Fruit fly (Drosophila melanogaster) whole organism, adult: Measurements from ENCODE around the gene sds22.
A peak's percentile ranks its signal among the peaks of the same experiment; 100 is the strongest.

Source experiments
- CG11617 ChIP-seq: fragments of 200-800 bp; sonication (Bioruptor generic); optimal IDR thresholded peaks from 2 replicates; lab custom pipeline; 2017; ENCODE audit warnings: mild to moderate bottlenecking, missing biosample characterization, missing genetic modification reagents, missing genetic modification characterization
- CG12768 ChIP-seq: fragments of 200-800 bp; sonication (Bioruptor generic); optimal IDR thresholded peaks from 2 replicates; lab custom pipeline; 2017; ENCODE audit warnings: missing biosample characterization, missing genetic modification characterization, mild to moderate bottlenecking, moderate library complexity, missing genetic modification reagents
- CG14711 ChIP-seq: fragments of 200-800 bp; sonication (Bioruptor generic); optimal IDR thresholded peaks from 2 replicates; lab custom pipeline; 2018; ENCODE audit warnings: missing biosample characterization, mild to moderate bottlenecking, missing genetic modification characterization, moderate library complexity
- CG1620 ChIP-seq: fragments of 200-800 bp; sonication (Bioruptor generic); optimal IDR thresholded peaks from 2 replicates; lab custom pipeline; 2016; ENCODE audit warnings: missing biosample characterization, missing genetic modification characterization
- CG33017 ChIP-seq: fragments of 200-800 bp; sonication (Bioruptor generic); optimal IDR thresholded peaks from 2 replicates; lab custom pipeline; 2018; ENCODE audit warnings: missing biosample characterization, mild to moderate bottlenecking, missing genetic modification characterization, moderate library complexity
- CG5204 ChIP-seq: fragments of 200-800 bp; sonication (Bioruptor generic); optimal IDR thresholded peaks from 2 replicates; lab custom pipeline; 2016; ENCODE audit warnings: missing biosample characterization, missing genetic modification characterization
- CG7045 ChIP-seq: fragments of 200-800 bp; sonication (Bioruptor generic); optimal IDR thresholded peaks from 2 replicates; lab custom pipeline; 2017; ENCODE audit warnings: missing biosample characterization, mild to moderate bottlenecking, missing genetic modification characterization
- CG7101 ChIP-seq: fragments of 200-800 bp; sonication (Bioruptor generic); optimal IDR thresholded peaks from 2 replicates; lab custom pipeline; 2018; ENCODE audit warnings: missing biosample characterization, mild to moderate bottlenecking, missing genetic modification characterization, moderate library complexity
- Clk ChIP-seq: fragments of 200-800 bp; sonication (Bioruptor generic); optimal IDR thresholded peaks from 2 replicates; lab custom pipeline; 2017; ENCODE audit warnings: missing biosample characterization, missing genetic modification characterization
- Crg-1 ChIP-seq: fragments of 200-800 bp; sonication (Bioruptor generic); optimal IDR thresholded peaks from 2 replicates; lab custom pipeline; 2016; ENCODE audit warnings: missing biosample characterization, missing genetic modification characterization
- Hr96 ChIP-seq: fragments of 200-800 bp; sonication (Bioruptor generic); optimal IDR thresholded peaks from 2 replicates; lab custom pipeline; 2016; ENCODE audit warnings: missing biosample characterization, missing genetic modification characterization
- Mnt ChIP-seq: fragments of 200-800 bp; sonication (Bioruptor generic); optimal IDR thresholded peaks from 2 replicates; lab custom pipeline; 2016; ENCODE audit warnings: missing biosample characterization, mild to moderate bottlenecking, missing genetic modification characterization
- bab1 ChIP-seq: fragments of 200-800 bp; sonication (Bioruptor generic); optimal IDR thresholded peaks from 3 replicates; lab custom pipeline; 2019; ENCODE audit warnings: missing biosample characterization, mild to moderate bottlenecking, missing genetic modification characterization, moderate library complexity
- cic ChIP-seq: fragments of 200-800 bp; sonication (Bioruptor generic); optimal IDR thresholded peaks from 2 replicates; lab custom pipeline; 2017; ENCODE audit warnings: missing biosample characterization, mild to moderate bottlenecking, missing genetic modification characterization, moderate library complexity
- cnc ChIP-seq, 2 experiments: fragments of >200 bp; optimal IDR thresholded peaks; 2 replicates each; lab custom pipeline; 2017
- kay ChIP-seq: fragments of 200-800 bp; sonication (Bioruptor generic); peaks from one replicate; lab custom pipeline; 2016; ENCODE audit warnings: missing biosample characterization, missing genetic modification characterization, borderline replicate concordance
- ovo ChIP-seq: fragments of 200-800 bp; sonication (Bioruptor generic); optimal IDR thresholded peaks from 2 replicates; lab custom pipeline; 2016; ENCODE audit warnings: missing biosample characterization, missing genetic modification characterization
- pad ChIP-seq: fragments of 200-800 bp; sonication (Bioruptor generic); optimal IDR thresholded peaks from 3 replicates; lab custom pipeline; 2017; ENCODE audit warnings: missing biosample characterization, missing genetic modification characterization, mild to moderate bottlenecking, moderate library complexity, missing genetic modification reagents
- tj ChIP-seq: fragments of 200-800 bp; sonication (Bioruptor generic); optimal IDR thresholded peaks from 3 replicates; lab custom pipeline; 2017; ENCODE audit warnings: missing biosample characterization, mild to moderate bottlenecking, missing genetic modification characterization, moderate library complexity
- toe ChIP-seq: fragments of 200-800 bp; sonication (Bioruptor generic); optimal IDR thresholded peaks from 2 replicates; lab custom pipeline; 2016; ENCODE audit warnings: missing biosample characterization, missing genetic modification characterization

The sds22 gene

DNA sequence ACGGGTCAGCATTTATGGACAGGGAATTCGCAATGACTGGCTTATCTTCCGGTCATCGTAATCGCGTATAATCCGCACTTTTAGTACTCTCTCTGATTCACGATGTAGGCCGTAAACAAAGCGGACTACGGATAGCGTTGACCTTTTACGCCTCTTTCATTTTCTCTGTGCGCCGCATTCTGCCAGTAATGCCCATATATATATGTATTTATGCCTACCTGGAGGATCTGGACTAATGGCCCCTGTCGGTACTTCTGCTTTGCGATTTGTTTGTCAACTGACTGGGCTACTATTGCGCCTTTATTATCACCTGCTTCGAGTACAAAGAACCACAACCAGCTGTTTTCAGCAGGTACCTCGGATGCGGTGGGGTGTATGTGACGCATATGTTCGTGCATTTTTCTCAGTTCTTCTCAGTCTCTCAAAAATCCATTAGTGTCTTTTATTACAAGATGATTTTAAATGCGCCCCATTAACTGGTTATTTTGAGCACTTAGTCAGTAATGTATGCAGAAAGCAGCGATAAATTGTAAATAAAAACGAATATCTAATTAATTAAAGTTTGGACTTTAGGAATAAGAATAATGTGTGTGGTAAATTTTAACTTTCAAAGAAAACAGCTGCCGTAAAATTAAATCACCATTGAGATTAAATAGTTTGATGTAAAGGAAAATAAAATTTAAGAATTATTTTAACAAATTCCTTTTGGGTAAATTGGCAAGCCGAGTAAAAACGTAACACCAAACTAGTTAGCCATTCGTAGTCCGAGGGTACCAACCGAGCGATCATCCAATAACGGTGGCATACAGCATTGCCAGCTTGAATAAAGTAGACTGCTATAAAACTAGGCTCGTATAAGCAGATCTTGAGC lies 3.2 kb downstream of the sds22 start, which contains the start of gene CREG:
Gene CREG, minus strand, starts transcription at position 323 of the 871 bp plus-strand sequence.
- peak; percentile 20 for TF ChIP-seq CG14711
- TF ChIP-seq CG1620 (GFP tag; lab: Kevin White, UChicago) = no peak
- TF ChIP-seq tj (GFP tag; lab: Kevin White, UChicago) = peak; percentile 24
- no peak for TF ChIP-seq Clk (GFP tag; lab: Kevin White, UChicago)
- peak; percentile 58 for TF ChIP-seq Hr96
- peak; percentile 25 for TF ChIP-seq Mnt (GFP tag; lab: Kevin White, UChicago)
- TF ChIP-seq cnc (optimal IDR thresholded peaks at IDR 0.05; lab: Kevin White, UChicago) = peak; percentile 12 to 21
- TF ChIP-seq ovo (GFP tag; lab: Kevin White, UChicago) = no peak
- TF ChIP-seq bab1 = no peak
- peak; percentile 26 for TF ChIP-seq pad (GFP tag; lab: Kevin White, UChicago)
- peak; percentile 22 for TF ChIP-seq cic
- TF ChIP-seq CG5204 (GFP tag; lab: Kevin White, UChicago) = peak; percentile 50
- peak; percentile 59 for TF ChIP-seq CG12768
- TF ChIP-seq CG11617 = peak; percentile 71
- peak; percentile 24 for TF ChIP-seq CG7045 (GFP tag; lab: Kevin White, UChicago)
- TF ChIP-seq toe (GFP tag; lab: Kevin White, UChicago) = no peak
- TF ChIP-seq CG33017 (tag; lab: Kevin White, UChicago) = no peak
- TF ChIP-seq Crg-1 (GFP tag; lab: Kevin White, UChicago) = peak; percentile 2
- TF ChIP-seq kay = peak; percentile 83
- TF ChIP-seq CG7101 (tag; lab: Kevin White, UChicago) = peak; percentile 1

DNA sequence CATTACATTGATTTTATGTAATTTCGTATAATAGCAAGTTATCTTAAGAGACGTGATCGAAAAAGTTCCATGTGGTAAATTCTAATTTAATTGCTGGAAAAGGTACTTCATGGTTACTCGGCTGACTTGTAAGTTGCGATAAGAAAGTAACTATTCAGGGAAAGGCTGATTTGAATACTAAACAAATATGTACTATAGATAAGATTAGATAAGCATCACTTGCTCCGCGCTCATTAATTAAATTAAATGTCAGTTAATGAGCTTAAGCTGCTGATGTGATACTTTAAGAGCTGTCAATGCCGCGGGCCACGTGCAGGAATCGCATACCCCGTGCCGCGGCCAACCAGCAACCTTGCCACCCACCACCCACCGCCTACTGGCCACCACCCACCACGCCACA lies 8.7 kb downstream of the sds22 start:
- TF ChIP-seq tj (GFP tag; lab: Kevin White, UChicago) = no peak
- peak; percentile 21 for TF ChIP-seq cic
- peak; percentile 16 for TF ChIP-seq CG7101 (tag; lab: Kevin White, UChicago)
- TF ChIP-seq CG33017 (tag; lab: Kevin White, UChicago) = peak; percentile 44
- peak; percentile 25 for TF ChIP-seq kay

DNA sequence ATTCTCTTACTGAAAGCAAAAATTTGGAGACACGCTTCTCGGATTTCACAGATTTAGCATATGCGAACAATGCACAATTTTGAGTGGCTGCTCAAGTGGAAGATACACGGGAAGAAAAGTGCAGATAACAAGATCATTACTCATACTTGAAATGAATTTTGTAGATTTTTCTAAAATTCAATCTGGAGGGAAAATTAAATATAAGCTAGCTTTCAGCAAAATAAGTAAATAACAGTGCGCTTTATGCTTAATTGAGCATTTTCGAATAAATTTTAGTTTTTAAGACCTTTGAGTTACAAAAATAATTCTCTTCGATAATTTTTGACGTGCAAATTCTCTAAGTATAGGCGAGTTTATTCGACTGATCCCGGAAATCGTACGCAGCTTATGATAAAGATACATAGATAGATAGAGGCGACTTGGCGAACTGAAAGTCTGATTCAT lies 9.3 kb downstream of the sds22 start:
- peak; percentile 52 for TF ChIP-seq CG14711
- TF ChIP-seq cnc (optimal IDR thresholded peaks at IDR 0.05; lab: Kevin White, UChicago) = no peak
- no peak for TF ChIP-seq kay
- peak; percentile 35 for TF ChIP-seq CG7101 (tag; lab: Kevin White, UChicago)
- peak; percentile 4 for TF ChIP-seq toe (GFP tag; lab: Kevin White, UChicago)
- TF ChIP-seq bab1 = peak; percentile 52
- peak; percentile 61 for TF ChIP-seq CG7045 (GFP tag; lab: Kevin White, UChicago)
- TF ChIP-seq tj (GFP tag; lab: Kevin White, UChicago) = peak; percentile 90
- peak; percentile 31 for TF ChIP-seq CG12768
- peak; percentile 30 for TF ChIP-seq pad (GFP tag; lab: Kevin White, UChicago)

DNA sequence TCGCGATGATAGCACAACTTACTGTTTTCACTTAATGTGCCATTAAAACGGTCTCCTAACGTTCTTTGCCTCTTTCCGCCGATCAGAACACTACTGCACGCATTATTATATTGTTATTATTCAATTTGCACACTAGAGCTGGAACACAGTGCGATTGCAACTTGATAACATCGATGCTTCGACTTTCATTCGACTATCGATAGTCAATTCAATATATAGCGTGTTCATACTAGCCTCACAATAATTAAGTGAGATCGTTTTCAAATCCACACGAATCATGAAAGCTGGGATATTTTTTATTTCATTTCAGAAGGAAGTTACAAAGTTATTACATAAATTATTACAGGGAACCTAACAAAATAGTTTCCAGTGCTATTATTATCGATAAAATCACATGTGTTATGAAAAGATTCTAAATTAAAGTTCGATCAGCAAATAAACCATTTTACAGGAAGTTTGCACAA lies 9.9 kb downstream of the sds22 start:
- TF ChIP-seq CG5204 (GFP tag; lab: Kevin White, UChicago) = peak; percentile 78
- TF ChIP-seq ovo (GFP tag; lab: Kevin White, UChicago) = peak; percentile 20
- no peak for TF ChIP-seq pad (GFP tag; lab: Kevin White, UChicago)
- no peak for TF ChIP-seq cnc (optimal IDR thresholded peaks at IDR 0.05; lab: Kevin White, UChicago)
- peak; percentile 89 for TF ChIP-seq kay
- no peak for TF ChIP-seq cic
- TF ChIP-seq CG7045 (GFP tag; lab: Kevin White, UChicago) = no peak
- TF ChIP-seq Clk (GFP tag; lab: Kevin White, UChicago) = no peak
- TF ChIP-seq tj (GFP tag; lab: Kevin White, UChicago) = no peak
- peak; percentile 7 for TF ChIP-seq CG1620 (GFP tag; lab: Kevin White, UChicago)
- peak; percentile 56 for TF ChIP-seq Hr96
- TF ChIP-seq CG12768 = no peak
- TF ChIP-seq Mnt (GFP tag; lab: Kevin White, UChicago) = peak; percentile 31
- peak; percentile 38 for TF ChIP-seq toe (GFP tag; lab: Kevin White, UChicago)
- peak; percentile 1 for TF ChIP-seq CG11617
- peak; percentile 22 for TF ChIP-seq CG14711
- TF ChIP-seq CG33017 (tag; lab: Kevin White, UChicago) = peak; percentile 28
- TF ChIP-seq Crg-1 (GFP tag; lab: Kevin White, UChicago) = peak; percentile 44
- peak; percentile 45 for TF ChIP-seq bab1
- TF ChIP-seq CG7101 (tag; lab: Kevin White, UChicago) = peak; percentile 48

DNA sequence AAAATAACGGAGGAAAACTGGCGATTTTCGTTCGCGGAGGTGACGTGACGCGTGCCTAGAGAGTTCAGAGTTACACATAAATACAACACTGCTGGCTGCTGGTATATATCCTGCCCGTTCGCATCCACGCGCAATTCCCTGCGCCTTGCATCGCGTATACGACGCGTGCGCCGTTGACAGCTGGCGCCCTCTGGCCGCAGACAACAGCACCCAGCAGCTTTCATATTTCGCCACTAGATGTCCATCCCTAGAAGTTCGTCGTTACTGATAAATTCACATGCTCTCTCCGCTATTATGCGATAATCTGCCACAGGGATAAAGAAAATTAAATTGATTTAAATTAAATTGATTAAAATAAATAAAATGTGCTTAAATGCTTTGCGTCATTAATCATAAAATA lies 11.0 kb downstream of the sds22 start, which contains the start of gene Sur-8:
Gene Sur-8, minus strand, starts transcription at position 82 of the 400 bp plus-strand sequence.
- TF ChIP-seq CG1620 (GFP tag; lab: Kevin White, UChicago) (peak; percentile 62), CG7045 (GFP tag; lab: Kevin White, UChicago) (peak; percentile 30), pad (GFP tag; lab: Kevin White, UChicago) (peak; percentile 32), cnc (optimal IDR thresholded peaks at IDR 0.05; lab: Kevin White, UChicago) (no peak), ovo (GFP tag; lab: Kevin White, UChicago) (peak; percentile 42), CG7101 (tag; lab: Kevin White, UChicago) (no peak), toe (GFP tag; lab: Kevin White, UChicago) (peak; percentile 35), kay (no peak), Hr96 (peak; percentile 74), Mnt (GFP tag; lab: Kevin White, UChicago) (peak; percentile 36), CG5204 (GFP tag; lab: Kevin White, UChicago) (peak; percentile 33)
